Fruit fly (Drosophila melanogaster) whole organism, embryonic: Measurements from ENCODE around the gene aru.

Experiments used
- CG10147 ChIP-seq: fragments of 200-800 bp; sonication (Bioruptor generic); optimal IDR thresholded peaks from 2 replicates; lab custom pipeline; 2019; ENCODE audit warnings: missing biosample characterization, mild to moderate bottlenecking, missing genetic modification characterization, moderate library complexity
- CG1024 ChIP-seq: fragments of 200-800 bp; sonication (Bioruptor generic); IDR thresholded peaks from 2 replicates; pipeline ENCODE4 v1.3.6; 2022; ENCODE audit warnings: missing biosample characterization, missing genetic modification characterization
- CG11247 ChIP-seq: fragments of 200-800 bp; sonication (Bioruptor generic); IDR thresholded peaks from 2 replicates; pipeline ENCODE4 v1.3.6; 2022; ENCODE audit warnings: missing biosample characterization, missing genetic modification characterization
- CG11560 ChIP-seq: fragments of 200-800 bp; sonication (Bioruptor generic); IDR thresholded peaks from 3 replicates; pipeline ENCODE4 v1.3.6; 2022; ENCODE audit warnings: missing biosample characterization, missing genetic modification characterization
- CG12659 ChIP-seq: fragments of 200-800 bp; sonication (Bioruptor generic); optimal IDR thresholded peaks from 3 replicates; lab custom pipeline; 2017; ENCODE audit warnings: mild to moderate bottlenecking, missing biosample characterization, missing genetic modification reagents, missing genetic modification characterization
- CG12942 ChIP-seq: fragments of 200-800 bp; sonication (Bioruptor generic); optimal IDR thresholded peaks from 3 replicates; lab custom pipeline; 2016; ENCODE audit warnings: missing biosample characterization, missing genetic modification characterization
- CG13894 ChIP-seq: fragments of 200-800 bp; sonication (Bioruptor generic); optimal IDR thresholded peaks from 3 replicates; lab custom pipeline; 2018; ENCODE audit warnings: missing biosample characterization, mild to moderate bottlenecking, missing genetic modification characterization, moderate library complexity
- CG14014 ChIP-seq: fragments of 200-800 bp; sonication (Bioruptor generic); IDR thresholded peaks from 2 replicates; pipeline ENCODE4 v1.3.6; 2022; ENCODE audit warnings: missing biosample characterization, missing genetic modification characterization
- CG15073 ChIP-seq: fragments of 200-800 bp; sonication (Bioruptor generic); optimal IDR thresholded peaks from 2 replicates; lab custom pipeline; 2016; ENCODE audit warnings: missing biosample characterization, missing genetic modification characterization
- CG1529 ChIP-seq: fragments of 200-800 bp; sonication (Bioruptor generic); optimal IDR thresholded peaks from 3 replicates; lab custom pipeline; 2018; ENCODE audit warnings: missing biosample characterization, missing genetic modification characterization
- CG1602 ChIP-seq: fragments of 200-800 bp; sonication (Bioruptor generic); optimal IDR thresholded peaks from 3 replicates; lab custom pipeline; 2016; ENCODE audit warnings: missing biosample characterization, missing genetic modification characterization
- CG17328 ChIP-seq: fragments of 200-800 bp; sonication (Bioruptor generic); IDR thresholded peaks from 2 replicates; pipeline ENCODE4 v1.3.6; 2022; ENCODE audit warnings: missing biosample characterization, missing genetic modification characterization
- CG18011 ChIP-seq: fragments of 200-800 bp; sonication (Bioruptor generic); optimal IDR thresholded peaks from 2 replicates; lab custom pipeline; 2017; ENCODE audit warnings: missing biosample characterization, missing genetic modification characterization, mild to moderate bottlenecking, moderate library complexity, missing genotype
- CG31441 ChIP-seq: fragments of 200-800 bp; sonication (Bioruptor generic); IDR thresholded peaks from 2 replicates; pipeline ENCODE4 v1.3.6; 2022; ENCODE audit warnings: missing biosample characterization, missing genetic modification characterization
- CG5245 ChIP-seq: fragments of 200-800 bp; sonication (Bioruptor generic); optimal IDR thresholded peaks from 3 replicates; lab custom pipeline; 2016; ENCODE audit warnings: missing biosample characterization, missing genetic modification characterization
- CG5953 ChIP-seq: fragments of 200-800 bp; sonication (Bioruptor generic); IDR thresholded peaks from 2 replicates; pipeline ENCODE4 v1.3.6; 2022; ENCODE audit warnings: missing biosample characterization, missing genetic modification characterization
- CG8359 ChIP-seq: fragments of 200-800 bp; sonication (Bioruptor generic); optimal IDR thresholded peaks from 2 replicates; lab custom pipeline; 2017; ENCODE audit warnings: missing biosample characterization, mild to moderate bottlenecking, missing genetic modification characterization, borderline replicate concordance
- CG8478 ChIP-seq: fragments of >200 bp; optimal IDR thresholded peaks from 2 replicates; lab custom pipeline; 2018
- CG8944 ChIP-seq: fragments of 200-800 bp; sonication (Bioruptor generic); optimal IDR thresholded peaks from 3 replicates; lab custom pipeline; 2016; ENCODE audit warnings: missing biosample characterization, missing genetic modification characterization
- CG9437 ChIP-seq: fragments of 200-800 bp; sonication (Bioruptor generic); optimal IDR thresholded peaks from 2 replicates; lab custom pipeline; 2018; ENCODE audit warnings: missing biosample characterization, mild to moderate bottlenecking, missing genetic modification characterization
- CTCF ChIP-seq: fragments of 200-800 bp; sonication (Bioruptor generic); optimal IDR thresholded peaks from 2 replicates; lab custom pipeline; 2017; ENCODE audit warnings: missing biosample characterization, mild to moderate bottlenecking, missing genetic modification characterization, moderate library complexity
- D19A ChIP-seq: fragments of 200-800 bp; optimal IDR thresholded peaks from 3 replicates; lab custom pipeline; 2019; ENCODE audit warnings: missing biosample characterization, mild to moderate bottlenecking, missing genetic modification characterization, moderate library complexity
- Deaf1 ChIP-seq: fragments of 200-800 bp; optimal IDR thresholded peaks from 3 replicates; lab custom pipeline; 2019; ENCODE audit warnings: missing biosample characterization, mild to moderate bottlenecking, missing genetic modification characterization, moderate library complexity
- Dip3 ChIP-seq: fragments of 200-800 bp; sonication (Bioruptor generic); optimal IDR thresholded peaks from 3 replicates; lab custom pipeline; 2016; ENCODE audit warnings: missing biosample characterization, missing genetic modification characterization
- Dref ChIP-seq: fragments of 200-800 bp; sonication (Bioruptor generic); IDR thresholded peaks from 2 replicates; pipeline ENCODE4 v1.3.6; 2022; ENCODE audit warnings: missing biosample characterization, missing genetic modification characterization
- Gsc ChIP-seq: fragments of 200-800 bp; sonication (Bioruptor generic); IDR thresholded peaks from 2 replicates; pipeline ENCODE4 v1.3.6; 2022; ENCODE audit warnings: missing biosample characterization, missing genetic modification characterization
- Hr39 ChIP-seq: fragments of >200 bp; optimal IDR thresholded peaks from 2 replicates; lab custom pipeline; 2017
- Lim3 ChIP-seq: fragments of 200-800 bp; sonication (Bioruptor generic); IDR thresholded peaks from 2 replicates; pipeline ENCODE4 v1.3.6; 2022; ENCODE audit warnings: missing biosample characterization, missing genetic modification characterization
- Oli ChIP-seq: fragments of 200-800 bp; sonication (Bioruptor generic); optimal IDR thresholded peaks from 2 replicates; lab custom pipeline; 2018; ENCODE audit warnings: missing biosample characterization, mild to moderate bottlenecking, missing genetic modification characterization, moderate library complexity
- Ravus ChIP-seq: fragments of 200-800 bp; sonication (Bioruptor generic); IDR thresholded peaks from 2 replicates; pipeline ENCODE4 v1.3.6; 2022; ENCODE audit warnings: missing biosample characterization, missing genetic modification characterization
- Sin3A ChIP-seq: fragments of >200 bp; optimal IDR thresholded peaks from 2 replicates; lab custom pipeline; 2018
- Sox102F ChIP-seq: fragments of 200-800 bp; sonication (Bioruptor generic); optimal IDR thresholded peaks from 2 replicates; lab custom pipeline; 2018; ENCODE audit warnings: missing biosample characterization, mild to moderate bottlenecking, missing genetic modification characterization, moderate library complexity
- Ssrp ChIP-seq: fragments of 200-800 bp; sonication (Bioruptor generic); optimal IDR thresholded peaks from 2 replicates; lab custom pipeline; 2018; ENCODE audit warnings: missing biosample characterization, mild to moderate bottlenecking, missing genetic modification characterization, moderate library complexity
- YL-1 ChIP-seq: fragments of 200-800 bp; sonication (Bioruptor generic); optimal IDR thresholded peaks from 3 replicates; lab custom pipeline; 2017; ENCODE audit warnings: missing biosample characterization, mild to moderate bottlenecking, missing genetic modification characterization
- ab ChIP-seq: fragments of 200-800 bp; sonication (Bioruptor generic); optimal IDR thresholded peaks from 2 replicates; lab custom pipeline; 2016; ENCODE audit warnings: missing biosample characterization, missing genetic modification characterization
- ase ChIP-seq: fragments of 200-800 bp; sonication (Bioruptor generic); IDR thresholded peaks from 3 replicates; pipeline ENCODE4 v1.3.6; 2022; ENCODE audit warnings: missing biosample characterization, missing genetic modification characterization
- bigmax ChIP-seq: fragments of 200-800 bp; sonication (Bioruptor generic); optimal IDR thresholded peaks from 2 replicates; lab custom pipeline; 2018; ENCODE audit warnings: missing biosample characterization, mild to moderate bottlenecking, missing genetic modification characterization
- cas ChIP-seq: fragments of 200-800 bp; sonication (Bioruptor generic); IDR thresholded peaks from 2 replicates; pipeline ENCODE4 v1.3.6; 2022; ENCODE audit warnings: missing biosample characterization, missing genetic modification characterization
- cato ChIP-seq: fragments of 200-800 bp; sonication (Bioruptor generic); optimal IDR thresholded peaks from 2 replicates; lab custom pipeline; 2016; ENCODE audit warnings: missing biosample characterization, missing genetic modification characterization, borderline replicate concordance
- chif ChIP-seq, 2 experiments: fragments of 200-800 bp; sonication (Bioruptor generic); optimal IDR thresholded peaks; 3 replicates each; lab custom pipeline; 2016; ENCODE audit warnings: missing biosample characterization in 2 of 2, missing genetic modification characterization in 2 of 2
- crp ChIP-seq, 2 experiments: fragments of 200-800 bp; sonication (Bioruptor generic); optimal IDR thresholded peaks; 2 replicates in 1 of 2; 3 replicates in 1 of 2; lab custom pipeline; 2017; ENCODE audit warnings: missing biosample characterization in 2 of 2, missing genetic modification characterization in 2 of 2, mild to moderate bottlenecking in 1 of 2, moderate library complexity in 1 of 2
- dm ChIP-seq: fragments of 200-800 bp; sonication (Bioruptor generic); optimal IDR thresholded peaks from 3 replicates; lab custom pipeline; 2016; ENCODE audit warnings: missing biosample characterization, missing genetic modification characterization
- her ChIP-seq: fragments of 200-800 bp; sonication (Bioruptor generic); optimal IDR thresholded peaks from 2 replicates; lab custom pipeline; 2016; ENCODE audit warnings: missing biosample characterization, missing genetic modification characterization
- jing ChIP-seq: fragments of 200-800 bp; sonication (Bioruptor generic); optimal IDR thresholded peaks from 2 replicates; lab custom pipeline; 2018; ENCODE audit warnings: missing biosample characterization, mild to moderate bottlenecking, missing genetic modification characterization
- lola ChIP-seq, 3 experiments: fragments of >200 bp in 2 of 3; fragments of 200-800 bp in 1 of 3; sonication (Bioruptor generic) in 1 of 3; optimal IDR thresholded peaks; 2 replicates each; lab custom pipeline; 2017 to 2019; ENCODE audit warnings: missing biosample characterization in 3 of 3, missing genetic modification characterization in 3 of 3, mild to moderate bottlenecking in 1 of 3, moderate library complexity in 1 of 3
- lov ChIP-seq, 2 experiments: fragments of 200-800 bp in 1 of 2; fragments of >200 bp in 1 of 2; sonication (Bioruptor generic) in 1 of 2; IDR thresholded peaks in 1 of 2; optimal IDR thresholded peaks in 1 of 2; 2 replicates in 1 of 2; 3 replicates in 1 of 2; pipeline versions ENCODE4 v1.3.6 to Lab custom; 2017 to 2022; ENCODE audit warnings: missing biosample characterization in 1 of 2, missing genetic modification characterization in 1 of 2
- phol ChIP-seq: fragments of 200-800 bp; sonication (Bioruptor generic); optimal IDR thresholded peaks from 3 replicates; lab custom pipeline; 2018; ENCODE audit warnings: missing biosample characterization, mild to moderate bottlenecking, missing genetic modification characterization, moderate library complexity
- prd ChIP-seq, 3 experiments: fragments of >200 bp in 2 of 3; fragments of 200-800 bp in 1 of 3; sonication (Bioruptor generic) in 1 of 3; optimal IDR thresholded peaks in 2 of 3; IDR thresholded peaks in 1 of 3; 2 replicates in 2 of 3; 3 replicates in 1 of 3; pipeline versions ENCODE4 v1.3.6 to Lab custom; 2017 to 2022; ENCODE audit warnings: missing biosample characterization in 1 of 3, missing genetic modification characterization in 1 of 3
- sima ChIP-seq: fragments of 200-800 bp; sonication (Bioruptor generic); optimal IDR thresholded peaks from 2 replicates; lab custom pipeline; 2016; ENCODE audit warnings: missing biosample characterization, missing genetic modification characterization
- trh ChIP-seq: fragments of 200-800 bp; sonication (Bioruptor generic); optimal IDR thresholded peaks from 2 replicates; lab custom pipeline; 2016; ENCODE audit warnings: missing biosample characterization, missing genetic modification characterization

The aru gene

DNA sequence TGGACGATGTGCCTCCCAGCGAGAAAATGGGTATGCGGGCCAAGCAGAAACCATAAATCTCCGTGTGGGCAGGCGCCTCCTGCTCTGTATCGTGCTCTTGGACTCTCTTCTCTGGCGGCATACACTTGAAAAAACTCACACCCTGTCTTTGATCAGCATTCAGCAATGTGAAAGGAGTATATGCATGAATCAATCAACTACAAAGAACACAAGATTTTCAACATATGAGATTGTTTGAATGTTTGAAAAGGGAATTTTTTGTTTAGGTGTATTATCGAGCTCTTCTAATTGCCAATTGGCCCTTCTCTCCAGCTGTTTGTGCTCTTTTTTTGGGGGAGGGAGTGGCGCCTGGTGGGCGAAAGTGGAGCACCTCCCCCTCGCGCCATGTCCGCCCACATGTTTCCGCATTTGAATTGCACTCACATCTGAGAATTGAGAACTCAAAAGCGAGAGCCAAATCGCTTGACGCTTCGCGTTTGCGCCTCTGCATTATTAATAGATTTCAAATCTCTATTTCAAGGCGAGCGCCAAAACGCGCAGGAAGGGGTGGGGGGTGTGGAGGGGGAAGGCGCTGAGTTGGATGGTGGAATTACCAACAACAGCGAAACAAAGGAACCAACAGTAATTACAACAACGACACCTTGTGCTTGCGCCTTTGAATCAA, 22.7 kb downstream of the aru start (continued):
- TF ChIP-seq ab (GFP tag; lab: Kevin White, UChicago), result peak; percentile 58
- TF ChIP-seq CG18011 (GFP tag; lab: Kevin White, UChicago), result peak; percentile 68
- TF ChIP-seq CG11247 (GFP tag; lab: Robert Waterston, UW), result peak; percentile 87
- TF ChIP-seq Dref, result peak; percentile 38; the same call in 1 of the 2 replicates
- peak in 1 of 2 experiments; percentile 64 for TF ChIP-seq crp (GFP tag; optimal IDR thresholded peaks at IDR 0.05; lab: Kevin White, UChicago)
- TF ChIP-seq CG10147, result peak; percentile 83
- TF ChIP-seq lov (optimal IDR thresholded peaks at IDR 0.05; lab: Kevin White, UChicago), result no peak
- TF ChIP-seq lov (GFP tag; IDR thresholded peaks at IDR 0.05; lab: Robert Waterston, UW), result peak; percentile 78; the same call in 1 of the 3 replicates
- peak; percentile 84 for TF ChIP-seq CG17328
- peak; percentile 69 for TF ChIP-seq Dip3 (GFP tag; lab: Kevin White, UChicago)
- peak; percentile 91 for TF ChIP-seq Sox102F (GFP tag; lab: Kevin White, UChicago)
- peak; percentile 72 for TF ChIP-seq D19A (tag; lab: Kevin White, UChicago)
- TF ChIP-seq CG9437 (GFP tag; lab: Kevin White, UChicago), result peak; percentile 75
- TF ChIP-seq bigmax (GFP tag; lab: Kevin White, UChicago), result no peak
- TF ChIP-seq CG31441, result peak; percentile 78
- TF ChIP-seq CTCF (GFP tag; lab: Kevin White, UChicago), result peak; percentile 50
- TF ChIP-seq ase, result peak; percentile 91
- peak; percentile 85 to 87 for TF ChIP-seq chif (GFP tag; optimal IDR thresholded peaks at IDR 0.05; lab: Kevin White, UChicago)
- TF ChIP-seq cato (GFP tag; lab: Kevin White, UChicago), result peak; percentile 48
- peak; percentile 79 for TF ChIP-seq cas (GFP tag; lab: Robert Waterston, UW)
- peak; percentile 37 for TF ChIP-seq CG8359 (GFP tag; lab: Kevin White, UChicago)
- TF ChIP-seq phol (tag; lab: Kevin White, UChicago), result peak; percentile 83
- peak; percentile 8 for TF ChIP-seq CG15073 (GFP tag; lab: Kevin White, UChicago)
- TF ChIP-seq dm, result peak; percentile 80
- peak; percentile 50 for TF ChIP-seq sima (GFP tag; lab: Kevin White, UChicago)
- TF ChIP-seq trh, result peak; percentile 51
- TF ChIP-seq prd (optimal IDR thresholded peaks at IDR 0.05; lab: Kevin White, UChicago), result no peak
- peak; percentile 91 for TF ChIP-seq prd (GFP tag; IDR thresholded peaks at IDR 0.05; lab: Robert Waterston, UW)
- peak; percentile 63 for TF ChIP-seq Gsc (GFP tag; lab: Robert Waterston, UW)
- TF ChIP-seq CG13894 (tag; lab: Kevin White, UChicago), result peak; percentile 48
- TF ChIP-seq CG1024 (GFP tag; lab: Robert Waterston, UW), result peak; percentile 78
- peak; percentile 78 for TF ChIP-seq CG12942 (GFP tag; lab: Kevin White, UChicago)
- peak; percentile 62 for TF ChIP-seq YL-1 (GFP tag; lab: Kevin White, UChicago)
- peak; percentile 66 for TF ChIP-seq Lim3 (GFP tag; lab: Robert Waterston, UW)
- peak; percentile 71 for TF ChIP-seq CG5245 (GFP tag; lab: Kevin White, UChicago)
- peak; percentile 89 for TF ChIP-seq CG5953 (GFP tag; lab: Robert Waterston, UW)
- TF ChIP-seq CG12659, result peak; percentile 92
- peak; percentile 84 for TF ChIP-seq CG8944 (GFP tag; lab: Kevin White, UChicago)
- TF ChIP-seq Sin3A (lab: Kevin White, UChicago), result no peak
- TF ChIP-seq Deaf1, result peak; percentile 58
- TF ChIP-seq CG1529 (GFP tag; lab: Kevin White, UChicago), result peak; percentile 79
- peak in 1 of 3 experiments; percentile 32 for TF ChIP-seq lola (GFP tag; optimal IDR thresholded peaks at IDR 0.05; lab: Kevin White, UChicago)
- peak; percentile 80 for TF ChIP-seq Ssrp
- TF ChIP-seq CG1602 (GFP tag; lab: Kevin White, UChicago), result peak; percentile 75
- peak; percentile 66 for TF ChIP-seq jing (GFP tag; lab: Kevin White, UChicago)
- peak; percentile 83 for TF ChIP-seq Oli (tag; lab: Kevin White, UChicago)
- TF ChIP-seq CG14014 (GFP tag; lab: Robert Waterston, UW), result peak; percentile 90
- TF ChIP-seq Ravus (GFP tag; lab: Robert Waterston, UW), result peak; percentile 73
- TF ChIP-seq Hr39 (lab: Kevin White, UChicago), result no peak
- no peak for TF ChIP-seq CG8478 (lab: Kevin White, UChicago)
- TF ChIP-seq her (GFP tag; lab: Kevin White, UChicago), result peak; percentile 87
- peak; percentile 78 for TF ChIP-seq CG11560 (tag; lab: Robert Waterston, UW)
